Fruit fly (Drosophila melanogaster) whole organism, adult: ENCODE results near the gene CG7142.
A peak's percentile ranks its signal among the peaks of the same experiment; 100 is the strongest.

Source experiments
- CG11617 ChIP-seq: fragments of 200-800 bp; sonication (Bioruptor generic); optimal IDR thresholded peaks from 2 replicates; lab custom pipeline; 2017; ENCODE audit warnings: mild to moderate bottlenecking, missing biosample characterization, missing genetic modification reagents, missing genetic modification characterization
- CG12768 ChIP-seq: fragments of 200-800 bp; sonication (Bioruptor generic); optimal IDR thresholded peaks from 2 replicates; lab custom pipeline; 2017; ENCODE audit warnings: missing biosample characterization, missing genetic modification characterization, mild to moderate bottlenecking, moderate library complexity, missing genetic modification reagents
- CG14711 ChIP-seq: fragments of 200-800 bp; sonication (Bioruptor generic); optimal IDR thresholded peaks from 2 replicates; lab custom pipeline; 2018; ENCODE audit warnings: missing biosample characterization, mild to moderate bottlenecking, missing genetic modification characterization, moderate library complexity
- CG1620 ChIP-seq: fragments of 200-800 bp; sonication (Bioruptor generic); optimal IDR thresholded peaks from 2 replicates; lab custom pipeline; 2016; ENCODE audit warnings: missing biosample characterization, missing genetic modification characterization
- CG33017 ChIP-seq: fragments of 200-800 bp; sonication (Bioruptor generic); optimal IDR thresholded peaks from 2 replicates; lab custom pipeline; 2018; ENCODE audit warnings: missing biosample characterization, mild to moderate bottlenecking, missing genetic modification characterization, moderate library complexity
- CG5204 ChIP-seq: fragments of 200-800 bp; sonication (Bioruptor generic); optimal IDR thresholded peaks from 2 replicates; lab custom pipeline; 2016; ENCODE audit warnings: missing biosample characterization, missing genetic modification characterization
- CG7045 ChIP-seq: fragments of 200-800 bp; sonication (Bioruptor generic); optimal IDR thresholded peaks from 2 replicates; lab custom pipeline; 2017; ENCODE audit warnings: missing biosample characterization, mild to moderate bottlenecking, missing genetic modification characterization
- CG7101 ChIP-seq: fragments of 200-800 bp; sonication (Bioruptor generic); optimal IDR thresholded peaks from 2 replicates; lab custom pipeline; 2018; ENCODE audit warnings: missing biosample characterization, mild to moderate bottlenecking, missing genetic modification characterization, moderate library complexity
- Clk ChIP-seq: fragments of 200-800 bp; sonication (Bioruptor generic); optimal IDR thresholded peaks from 2 replicates; lab custom pipeline; 2017; ENCODE audit warnings: missing biosample characterization, missing genetic modification characterization
- Crg-1 ChIP-seq: fragments of 200-800 bp; sonication (Bioruptor generic); optimal IDR thresholded peaks from 2 replicates; lab custom pipeline; 2016; ENCODE audit warnings: missing biosample characterization, missing genetic modification characterization
- Hr96 ChIP-seq: fragments of 200-800 bp; sonication (Bioruptor generic); optimal IDR thresholded peaks from 2 replicates; lab custom pipeline; 2016; ENCODE audit warnings: missing biosample characterization, missing genetic modification characterization
- Mnt ChIP-seq: fragments of 200-800 bp; sonication (Bioruptor generic); optimal IDR thresholded peaks from 2 replicates; lab custom pipeline; 2016; ENCODE audit warnings: missing biosample characterization, mild to moderate bottlenecking, missing genetic modification characterization
- bab1 ChIP-seq: fragments of 200-800 bp; sonication (Bioruptor generic); optimal IDR thresholded peaks from 3 replicates; lab custom pipeline; 2019; ENCODE audit warnings: missing biosample characterization, mild to moderate bottlenecking, missing genetic modification characterization, moderate library complexity
- cic ChIP-seq: fragments of 200-800 bp; sonication (Bioruptor generic); optimal IDR thresholded peaks from 2 replicates; lab custom pipeline; 2017; ENCODE audit warnings: missing biosample characterization, mild to moderate bottlenecking, missing genetic modification characterization, moderate library complexity
- cnc ChIP-seq, 2 experiments: fragments of >200 bp; optimal IDR thresholded peaks; 2 replicates each; lab custom pipeline; 2017
- kay ChIP-seq: fragments of 200-800 bp; sonication (Bioruptor generic); peaks from one replicate; lab custom pipeline; 2016; ENCODE audit warnings: missing biosample characterization, missing genetic modification characterization, borderline replicate concordance
- ovo ChIP-seq: fragments of 200-800 bp; sonication (Bioruptor generic); optimal IDR thresholded peaks from 2 replicates; lab custom pipeline; 2016; ENCODE audit warnings: missing biosample characterization, missing genetic modification characterization
- pad ChIP-seq: fragments of 200-800 bp; sonication (Bioruptor generic); optimal IDR thresholded peaks from 3 replicates; lab custom pipeline; 2017; ENCODE audit warnings: missing biosample characterization, missing genetic modification characterization, mild to moderate bottlenecking, moderate library complexity, missing genetic modification reagents
- tj ChIP-seq: fragments of 200-800 bp; sonication (Bioruptor generic); optimal IDR thresholded peaks from 3 replicates; lab custom pipeline; 2017; ENCODE audit warnings: missing biosample characterization, mild to moderate bottlenecking, missing genetic modification characterization, moderate library complexity
- toe ChIP-seq: fragments of 200-800 bp; sonication (Bioruptor generic); optimal IDR thresholded peaks from 2 replicates; lab custom pipeline; 2016; ENCODE audit warnings: missing biosample characterization, missing genetic modification characterization

Gene CG7142

dm6 chr3R:18297444-18298297 is 18.3 kb upstream of the CG7142 start:
- TF ChIP-seq bab1 (GFP tag; lab: Kevin White, UChicago) (no peak), kay (GFP tag; lab: Kevin White, UChicago) (peak; percentile 96), CG5204 (GFP tag; lab: Kevin White, UChicago) (no peak), CG7045 (GFP tag; lab: Kevin White, UChicago) (no peak), toe (GFP tag; lab: Kevin White, UChicago) (no peak)

- TF ChIP-seq CG12768: peak; percentile 19
- TF ChIP-seq tj (GFP tag; lab: Kevin White, UChicago): peak; percentile 62
- TF ChIP-seq Crg-1: no peak
Measured at dm6 chr3R:18296737-18297136, 17.4 kb upstream of the CG7142 start.

- no peak for TF ChIP-seq Clk (GFP tag; lab: Kevin White, UChicago)
- TF ChIP-seq cic (GFP tag; lab: Kevin White, UChicago): no peak
- TF ChIP-seq cnc (optimal IDR thresholded peaks at IDR 0.05; lab: Kevin White, UChicago): no peak
- TF ChIP-seq kay (GFP tag; lab: Kevin White, UChicago): no peak
- no peak for TF ChIP-seq bab1 (GFP tag; lab: Kevin White, UChicago)
- TF ChIP-seq tj (GFP tag; lab: Kevin White, UChicago): no peak
- no peak for TF ChIP-seq ovo (GFP tag; lab: Kevin White, UChicago)
- no peak for TF ChIP-seq CG14711 (tag; lab: Kevin White, UChicago)
- TF ChIP-seq Mnt (GFP tag; lab: Kevin White, UChicago): no peak
- no peak for TF ChIP-seq CG7101 (tag; lab: Kevin White, UChicago)
- TF ChIP-seq pad (GFP tag; lab: Kevin White, UChicago): no peak
- no peak for TF ChIP-seq toe (GFP tag; lab: Kevin White, UChicago)
- no peak for TF ChIP-seq CG7045 (GFP tag; lab: Kevin White, UChicago)
Measured at dm6 chr3R:18296084-18296483, 16.8 kb upstream of the CG7142 start.

- TF ChIP-seq CG1620 (no peak), kay (GFP tag; lab: Kevin White, UChicago) (peak; percentile 77), CG33017 (tag; lab: Kevin White, UChicago) (no peak), CG11617 (GFP tag; lab: Kevin White, UChicago) (no peak), cic (GFP tag; lab: Kevin White, UChicago) (no peak), ovo (GFP tag; lab: Kevin White, UChicago) (no peak), CG7045 (GFP tag; lab: Kevin White, UChicago) (no peak), Hr96 (no peak)
Measured at dm6 chr3R:18295262-18295944, 16.1 kb upstream of the CG7142 start.

dm6 chr3R:18294488-18294887 is 15.2 kb upstream of the CG7142 start:
- TF ChIP-seq ovo (GFP tag; lab: Kevin White, UChicago) (no peak), pad (GFP tag; lab: Kevin White, UChicago) (no peak), Hr96 (no peak), toe (GFP tag; lab: Kevin White, UChicago) (no peak), bab1 (GFP tag; lab: Kevin White, UChicago) (no peak), CG11617 (GFP tag; lab: Kevin White, UChicago) (no peak), Crg-1 (no peak), CG14711 (tag; lab: Kevin White, UChicago) (no peak), Clk (GFP tag; lab: Kevin White, UChicago) (no peak), CG7101 (tag; lab: Kevin White, UChicago) (no peak), cnc (optimal IDR thresholded peaks at IDR 0.05; lab: Kevin White, UChicago) (no peak), cic (GFP tag; lab: Kevin White, UChicago) (no peak), CG5204 (GFP tag; lab: Kevin White, UChicago) (no peak), CG7045 (GFP tag; lab: Kevin White, UChicago) (no peak), CG12768 (no peak), CG33017 (tag; lab: Kevin White, UChicago) (no peak)

dm6 chr3R:18292371-18292770 is 13.0 kb upstream of the CG7142 start:
- no peak for TF ChIP-seq CG5204 (GFP tag; lab: Kevin White, UChicago)
- TF ChIP-seq Mnt (GFP tag; lab: Kevin White, UChicago): peak; percentile 30

dm6 chr3R:18291831-18292230 is 12.5 kb upstream of the CG7142 start:
- peak; percentile 48 for TF ChIP-seq cic (GFP tag; lab: Kevin White, UChicago)
- TF ChIP-seq pad (GFP tag; lab: Kevin White, UChicago): no peak
